Worm (Caenorhabditis elegans): ENCODE measurements around the gene ssq-2.

DNA sequence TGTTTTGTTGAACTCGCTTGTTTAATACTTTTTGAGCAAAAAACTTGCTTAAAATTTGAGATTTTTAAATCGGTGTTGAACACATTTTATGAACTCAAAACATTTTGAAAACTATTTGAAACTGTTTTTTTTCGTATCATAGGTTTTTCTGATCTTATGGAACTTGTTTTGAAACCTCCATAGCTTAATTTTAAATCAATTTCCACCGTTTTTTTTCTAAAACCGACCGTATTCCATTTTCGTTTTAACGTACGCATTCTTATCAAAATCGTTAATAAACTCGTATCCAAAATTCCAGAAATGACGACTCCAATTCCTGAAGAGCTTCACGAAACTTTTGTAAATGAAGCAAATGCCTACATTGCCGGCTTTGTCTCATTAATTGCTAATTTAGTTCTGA, 12.4 kb downstream of the ssq-2 start, which contains the start of gene srm-2:
- TF ChIP-seq unc-62 (GFP tag; optimal IDR thresholded peaks at IDR 0.05) (no peak), lin-13 (GFP tag; optimal IDR thresholded peaks at IDR 0.05) (no peak), nhr-11 (tag; optimal IDR thresholded peaks at IDR 0.05) (no peak), crh-2 (tag; optimal IDR thresholded peaks at IDR 0.05) (no peak)

Measured in whole organism, L2 larva.